Fruit fly (Drosophila melanogaster) whole organism, prepupa: ENCODE measurements around the gene RabX2.

ENCODE experiments used
- CG10631 ChIP-seq: fragments of 200-800 bp; sonication (Bioruptor generic); optimal IDR thresholded peaks from 2 replicates; lab custom pipeline; 2016; ENCODE audit warnings: missing biosample characterization, missing genetic modification characterization
- CG10669 ChIP-seq: fragments of 200-800 bp; sonication (Bioruptor generic); optimal IDR thresholded peaks from 3 replicates; lab custom pipeline; 2018; ENCODE audit warnings: missing biosample characterization, mild to moderate bottlenecking, missing genetic modification characterization, moderate library complexity
- CG11294 ChIP-seq: fragments of 200-800 bp; sonication (Bioruptor generic); IDR thresholded peaks from 2 replicates; pipeline ENCODE4 v1.3.6; 2022; ENCODE audit warnings: missing biosample characterization, missing genetic modification characterization
- CG11762 ChIP-seq: fragments of 200-800 bp; sonication (Bioruptor generic); optimal IDR thresholded peaks from 3 replicates; lab custom pipeline; 2016; ENCODE audit warnings: missing biosample characterization, missing genetic modification characterization; ENCODE audit not compliant: insufficient read depth
- CG15336 ChIP-seq: fragments of 200-800 bp; sonication (Bioruptor generic); IDR thresholded peaks from 2 replicates; pipeline ENCODE4 v1.3.6; 2022; ENCODE audit warnings: missing biosample characterization, missing genetic modification characterization
- CG1621 ChIP-seq: fragments of 200-800 bp; sonication (Bioruptor generic); optimal IDR thresholded peaks from 3 replicates; lab custom pipeline; 2018; ENCODE audit warnings: missing biosample characterization, mild to moderate bottlenecking, missing genetic modification characterization
- CG16779 ChIP-seq: fragments of 200-800 bp; sonication (Bioruptor generic); optimal IDR thresholded peaks from 3 replicates; lab custom pipeline; 2017; ENCODE audit warnings: missing biosample characterization, mild to moderate bottlenecking, missing genetic modification characterization
- CG3032 ChIP-seq: fragments of 200-800 bp; optimal IDR thresholded peaks from 2 replicates; lab custom pipeline; 2019; ENCODE audit warnings: missing biosample characterization, mild to moderate bottlenecking, missing genetic modification characterization, moderate library complexity
- CG31627 ChIP-seq: fragments of 200-800 bp; sonication (Bioruptor generic); optimal IDR thresholded peaks from 3 replicates; lab custom pipeline; 2016; ENCODE audit warnings: missing biosample characterization, missing genetic modification characterization
- CG32006 ChIP-seq: fragments of 200-800 bp; sonication (Bioruptor generic); optimal IDR thresholded peaks from 3 replicates; lab custom pipeline; 2017; ENCODE audit warnings: missing biosample characterization, mild to moderate bottlenecking, missing genetic modification characterization
- CG34406 ChIP-seq: fragments of 200-800 bp; sonication (Bioruptor generic); optimal IDR thresholded peaks from 3 replicates; lab custom pipeline; 2016; ENCODE audit warnings: missing biosample characterization, missing genetic modification characterization
- CG3919 ChIP-seq: fragments of 200-800 bp; sonication (Bioruptor generic); optimal IDR thresholded peaks from 3 replicates; lab custom pipeline; 2016; ENCODE audit warnings: missing biosample characterization, missing genetic modification characterization
- CG4318 ChIP-seq: fragments of 200-800 bp; sonication (Bioruptor generic); optimal IDR thresholded peaks from 3 replicates; lab custom pipeline; 2017; ENCODE audit warnings: missing biosample characterization, mild to moderate bottlenecking, missing genetic modification characterization
- CG6276 ChIP-seq: fragments of 200-800 bp; sonication (Bioruptor generic); optimal IDR thresholded peaks from 2 replicates; lab custom pipeline; 2017; ENCODE audit warnings: missing biosample characterization, mild to moderate bottlenecking, missing genetic modification characterization
- CG6792 ChIP-seq: fragments of 200-800 bp; sonication (Bioruptor generic); optimal IDR thresholded peaks from 3 replicates; lab custom pipeline; 2016; ENCODE audit warnings: missing biosample characterization, missing genetic modification characterization
- CG6808 ChIP-seq: fragments of 200-800 bp; sonication (Bioruptor generic); optimal IDR thresholded peaks from 3 replicates; lab custom pipeline; 2017; ENCODE audit warnings: missing biosample characterization, missing genetic modification characterization, mild to moderate bottlenecking, moderate library complexity, missing genetic modification reagents
- CG6854 ChIP-seq: fragments of 200-800 bp; sonication (Bioruptor generic); optimal IDR thresholded peaks from 2 replicates; lab custom pipeline; 2017; ENCODE audit warnings: missing biosample characterization, mild to moderate bottlenecking, missing genetic modification characterization
- CG8119 ChIP-seq: fragments of 200-800 bp; sonication (Bioruptor generic); IDR thresholded peaks from 3 replicates; pipeline ENCODE4 v1.3.6; 2022; ENCODE audit warnings: missing biosample characterization, missing genetic modification characterization
- CG8319 ChIP-seq: fragments of 200-800 bp; sonication (Bioruptor generic); optimal IDR thresholded peaks from 3 replicates; lab custom pipeline; 2016; ENCODE audit warnings: missing biosample characterization, missing genetic modification characterization
- CG8632 ChIP-seq: fragments of 200-800 bp; sonication (Bioruptor generic); optimal IDR thresholded peaks from 3 replicates; lab custom pipeline; 2016; ENCODE audit warnings: missing biosample characterization, missing genetic modification characterization
- Eip75B ChIP-seq: fragments of 200-800 bp; sonication (Bioruptor generic); optimal IDR thresholded peaks from 3 replicates; lab custom pipeline; 2016; ENCODE audit warnings: missing biosample characterization, missing genetic modification characterization
- Eip93F ChIP-seq: fragments of 200-800 bp; sonication (Bioruptor generic); optimal IDR thresholded peaks from 2 replicates; lab custom pipeline; 2016; ENCODE audit warnings: missing biosample characterization, mild to moderate bottlenecking, missing genetic modification characterization
- Ets21C ChIP-seq: fragments of 200-800 bp; sonication (Bioruptor generic); optimal IDR thresholded peaks from 3 replicates; lab custom pipeline; 2016; ENCODE audit warnings: missing biosample characterization, missing genetic modification characterization
- Gug ChIP-seq: fragments of 200-800 bp; sonication (Bioruptor generic); IDR thresholded peaks from 2 replicates; pipeline ENCODE4 v1.3.6; 2022; ENCODE audit warnings: missing biosample characterization, missing genetic modification characterization
- Hr38 ChIP-seq: sonication (Bioruptor generic); optimal IDR thresholded peaks from 2 replicates; lab custom pipeline; 2016; ENCODE audit warnings: missing biosample characterization, missing genetic modification characterization
- Hr39 ChIP-seq: fragments of 200-800 bp; sonication (Bioruptor generic); optimal IDR thresholded peaks from 2 replicates; lab custom pipeline; 2016; ENCODE audit warnings: missing biosample characterization, missing genetic modification characterization
- Hr4 ChIP-seq: fragments of 200-800 bp; sonication (Bioruptor generic); optimal IDR thresholded peaks from 3 replicates; lab custom pipeline; 2016; ENCODE audit warnings: missing biosample characterization, missing genetic modification characterization
- Lpt ChIP-seq: fragments of 200-800 bp; sonication (Bioruptor generic); optimal IDR thresholded peaks from 3 replicates; lab custom pipeline; 2016; ENCODE audit warnings: missing biosample characterization, missing genetic modification characterization
- Met ChIP-seq: fragments of 200-800 bp; sonication (Bioruptor generic); optimal IDR thresholded peaks from 3 replicates; lab custom pipeline; 2016; ENCODE audit warnings: missing biosample characterization, missing genetic modification characterization
- OdsH ChIP-seq: fragments of 200-800 bp; sonication (Bioruptor generic); optimal IDR thresholded peaks from 3 replicates; lab custom pipeline; 2016; ENCODE audit warnings: missing biosample characterization, missing genetic modification characterization
- Smox ChIP-seq: fragments of 200-800 bp; sonication (Bioruptor generic); optimal IDR thresholded peaks from 3 replicates; lab custom pipeline; 2016; ENCODE audit warnings: missing biosample characterization, missing genetic modification characterization
- Sox102F ChIP-seq: fragments of 200-800 bp; sonication (Bioruptor generic); optimal IDR thresholded peaks from 2 replicates; lab custom pipeline; 2016; ENCODE audit warnings: missing biosample characterization, mild to moderate bottlenecking, missing genetic modification characterization
- Sox14 ChIP-seq: fragments of 200-800 bp; sonication (Bioruptor generic); optimal IDR thresholded peaks from 3 replicates; lab custom pipeline; 2016; ENCODE audit warnings: missing biosample characterization, missing genetic modification characterization
- Sox15 ChIP-seq: fragments of 200-800 bp; sonication (Bioruptor generic); optimal IDR thresholded peaks from 3 replicates; lab custom pipeline; 2016; ENCODE audit warnings: missing biosample characterization, missing genetic modification characterization
- achi ChIP-seq: fragments of 200-800 bp; sonication (Bioruptor generic); optimal IDR thresholded peaks from 3 replicates; lab custom pipeline; 2016; ENCODE audit warnings: missing biosample characterization, missing genetic modification characterization
- acj6 ChIP-seq: fragments of 200-800 bp; sonication (Bioruptor generic); optimal IDR thresholded peaks from 3 replicates; lab custom pipeline; 2016; ENCODE audit warnings: missing biosample characterization, missing genetic modification characterization
- cyc ChIP-seq: fragments of 200-800 bp; sonication (Bioruptor generic); optimal IDR thresholded peaks from 3 replicates; lab custom pipeline; 2016; ENCODE audit warnings: missing biosample characterization, missing genetic modification characterization
- dac ChIP-seq: fragments of 200-800 bp; sonication (Bioruptor generic); optimal IDR thresholded peaks from 2 replicates; lab custom pipeline; 2017; ENCODE audit warnings: missing biosample characterization, mild to moderate bottlenecking, missing genetic modification characterization
- dsx ChIP-seq: fragments of 200-800 bp; optimal IDR thresholded peaks from 3 replicates; lab custom pipeline; 2019; ENCODE audit warnings: missing biosample characterization, mild to moderate bottlenecking, missing genetic modification characterization, moderate library complexity; ENCODE audit not compliant: poor library complexity, severe bottlenecking
- eg ChIP-seq: fragments of 200-800 bp; sonication (Bioruptor generic); IDR thresholded peaks from 3 replicates; pipeline ENCODE4 v1.3.6; 2022; ENCODE audit warnings: missing biosample characterization, missing genetic modification characterization
- esn ChIP-seq: fragments of 200-800 bp; sonication (Bioruptor generic); optimal IDR thresholded peaks from 2 replicates; lab custom pipeline; 2016; ENCODE audit warnings: missing biosample characterization, mild to moderate bottlenecking, missing genetic modification characterization, moderate library complexity
- fd59A ChIP-seq: fragments of 200-800 bp; sonication (Bioruptor generic); optimal IDR thresholded peaks from 2 replicates; lab custom pipeline; 2017; ENCODE audit warnings: missing biosample characterization, mild to moderate bottlenecking, missing genetic modification characterization, missing genetic modification reagents
- fd85E ChIP-seq: fragments of 200-800 bp; sonication (Bioruptor generic); optimal IDR thresholded peaks from 3 replicates; lab custom pipeline; 2016; ENCODE audit warnings: missing biosample characterization, missing genetic modification characterization
- fkh ChIP-seq: fragments of 200-800 bp; sonication (Bioruptor generic); optimal IDR thresholded peaks from 3 replicates; lab custom pipeline; 2017; ENCODE audit warnings: missing biosample characterization, mild to moderate bottlenecking, missing genetic modification characterization, moderate library complexity
- lz ChIP-seq: fragments of 200-800 bp; sonication (Bioruptor generic); optimal IDR thresholded peaks from 3 replicates; lab custom pipeline; 2016; ENCODE audit warnings: missing biosample characterization, missing genetic modification characterization
- pdm3 ChIP-seq: fragments of 200-800 bp; sonication (Bioruptor generic); optimal IDR thresholded peaks from 3 replicates; lab custom pipeline; 2016; ENCODE audit warnings: missing biosample characterization, missing genetic modification characterization
- salr ChIP-seq, 2 experiments: fragments of 200-800 bp; sonication (Bioruptor generic); optimal IDR thresholded peaks; 3 replicates each; lab custom pipeline; 2016 to 2018; ENCODE audit warnings: missing biosample characterization in 2 of 2, missing genetic modification characterization in 2 of 2, mild to moderate bottlenecking in 1 of 2
- spab ChIP-seq: fragments of 200-800 bp; sonication (Bioruptor generic); optimal IDR thresholded peaks from 2 replicates; lab custom pipeline; 2017; ENCODE audit warnings: missing biosample characterization, mild to moderate bottlenecking, missing genetic modification characterization, missing genetic modification reagents
- ss ChIP-seq, 2 experiments: fragments of 200-800 bp; sonication (Bioruptor generic); optimal IDR thresholded peaks; 2 replicates in 1 of 2; 3 replicates in 1 of 2; lab custom pipeline; 2017 to 2018; ENCODE audit warnings: mild to moderate bottlenecking in 2 of 2, missing biosample characterization in 2 of 2, missing genetic modification characterization in 2 of 2, moderate library complexity in 1 of 2
- svp ChIP-seq: fragments of 200-800 bp; sonication (Bioruptor generic); peaks from one replicate; lab custom pipeline; 2016; ENCODE audit warnings: missing biosample characterization, missing genetic modification characterization
- topi ChIP-seq: fragments of 200-800 bp; sonication (Bioruptor generic); optimal IDR thresholded peaks from 3 replicates; lab custom pipeline; 2016; ENCODE audit warnings: missing biosample characterization, missing genetic modification characterization
- vri ChIP-seq: fragments of 200-800 bp; sonication (Bioruptor generic); optimal IDR thresholded peaks from 3 replicates; lab custom pipeline; 2016; ENCODE audit warnings: missing biosample characterization, mild to moderate bottlenecking, missing genetic modification characterization

RabX2 gene

DNA sequence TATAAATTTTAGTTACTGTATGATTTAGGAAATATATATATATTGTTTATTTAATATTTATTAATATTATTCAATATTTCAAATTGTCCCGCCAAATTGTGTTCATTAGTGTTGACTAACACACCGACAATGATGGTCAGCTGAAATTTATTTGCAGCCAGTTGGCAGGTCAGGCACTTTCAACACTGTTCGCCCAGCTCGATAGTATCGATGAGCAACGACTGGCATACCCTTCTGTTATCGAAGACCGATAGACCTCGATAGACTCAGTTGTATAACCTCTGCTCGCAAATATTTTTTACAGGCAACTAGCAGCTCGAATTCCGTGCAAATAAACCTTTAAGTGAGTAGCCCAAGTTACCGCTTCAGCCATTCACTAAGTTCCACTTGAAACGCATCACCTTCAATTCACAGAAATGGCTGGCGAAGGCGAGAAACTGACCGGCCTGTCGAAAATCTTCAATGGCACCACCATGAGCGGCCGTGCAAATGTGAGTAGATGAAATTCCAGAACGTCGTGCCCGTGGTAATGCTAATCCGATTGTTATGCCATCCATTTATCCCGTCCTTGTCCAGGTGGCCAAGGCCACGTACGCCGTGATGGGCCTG lies 43.4 kb downstream of the RabX2 start, which contains the start of gene Neb-cGP:
Neb-cGP (plus strand) TSS at position 231 of the 609 bp plus-strand sequence.
- TF ChIP-seq Met (GFP tag; lab: Kevin White, UChicago) (peak; percentile 24), CG31627 (GFP tag; lab: Kevin White, UChicago) (peak; percentile 39), acj6 (peak; percentile 29), CG16779 (tag; lab: Kevin White, UChicago) (no peak), svp (no peak), Hr39 (GFP tag; lab: Kevin White, UChicago) (peak; percentile 36), fkh (GFP tag; lab: Kevin White, UChicago) (no peak), CG8319 (no peak), CG1621 (tag; lab: Kevin White, UChicago) (no peak), dac (GFP tag; lab: Kevin White, UChicago) (no peak), Sox14 (GFP tag; lab: Kevin White, UChicago) (peak; percentile 22), Lpt (GFP tag; lab: Kevin White, UChicago) (no peak), spab (GFP tag; lab: Kevin White, UChicago) (no peak), CG6276 (GFP tag; lab: Kevin White, UChicago) (no peak), Ets21C (GFP tag; lab: Kevin White, UChicago) (peak; percentile 35), Eip93F (GFP tag; lab: Kevin White, UChicago) (no peak), Eip75B (GFP tag; lab: Kevin White, UChicago) (peak; percentile 35), CG15336 (GFP tag; lab: Robert Waterston, UW) (no peak), Hr4 (GFP tag; lab: Kevin White, UChicago) (no peak), CG34406 (GFP tag; lab: Kevin White, UChicago) (no peak), fd59A (GFP tag; lab: Kevin White, UChicago) (no peak), Sox102F (GFP tag; lab: Kevin White, UChicago) (peak; percentile 18), CG3032 (tag; lab: Kevin White, UChicago) (peak; percentile 23), dsx (no peak), Sox15 (GFP tag; lab: Kevin White, UChicago) (no peak), CG6808 (GFP tag; lab: Kevin White, UChicago) (no peak), CG11294 (GFP tag; lab: Robert Waterston, UW) (no peak), CG6854 (no peak), eg (GFP tag; lab: Robert Waterston, UW) (no peak), CG10631 (GFP tag; lab: Kevin White, UChicago) (peak; percentile 37), lz (GFP tag; lab: Kevin White, UChicago) (peak; percentile 46), salr (GFP tag; optimal IDR thresholded peaks at IDR 0.05; lab: Kevin White, UChicago) (no peak), cyc (GFP tag; lab: Kevin White, UChicago) (peak; percentile 54), esn (GFP tag; lab: Kevin White, UChicago) (peak; percentile 59), Smox (GFP tag; lab: Kevin White, UChicago) (peak; percentile 27), CG11762 (no peak), CG32006 (GFP tag; lab: Kevin White, UChicago) (no peak), ss (GFP tag; optimal IDR thresholded peaks at IDR 0.05; lab: Kevin White, UChicago) (peak in 1 of 2 experiments; percentile 5), CG3919 (peak; percentile 48), fd85E (GFP tag; lab: Kevin White, UChicago) (no peak), CG10669 (GFP tag; lab: Kevin White, UChicago) (no peak), pdm3 (GFP tag; lab: Kevin White, UChicago) (peak; percentile 9), CG8119 (GFP tag; lab: Robert Waterston, UW) (no peak), CG8632 (GFP tag; lab: Kevin White, UChicago) (no peak), CG4318 (GFP tag; lab: Kevin White, UChicago) (no peak), achi (peak; percentile 11), Hr38 (GFP tag; lab: Kevin White, UChicago) (no peak), topi (GFP tag; lab: Kevin White, UChicago) (peak; percentile 55), Gug (no peak), vri (no peak), OdsH (GFP tag; lab: Kevin White, UChicago) (peak; percentile 40), CG6792 (no peak)
